Fruit fly (Drosophila melanogaster): Measurements from ENCODE around the gene zuc.
"Not testable (repeated sequence)": the region's sequence is repeated elsewhere in the genome, so short reads cannot be mapped to it uniquely, and the experiment has no call there.

- not testable (repeated sequence) for TF ChIP-seq psq (optimal IDR thresholded peaks at IDR 0.05); EcR (GFP tag; optimal IDR thresholded peaks at IDR 0.05)
Observed at dm6 chr2L:11996509-11996908, 6.8 kb upstream of the zuc start, which contains the start of gene Ada1-1.
